Fruit fly (Drosophila melanogaster) whole organism, embryonic: ENCODE data around the gene CG14401.

Experiments used
- CG16813 ChIP-seq: fragments of 200-800 bp; sonication (Bioruptor generic); IDR thresholded peaks from 3 replicates; pipeline ENCODE4 v1.3.6; 2022; ENCODE audit warnings: missing biosample characterization, missing genetic modification characterization; ENCODE audit not compliant: partially characterized antibody
- CG17361 ChIP-seq: fragments of 200-800 bp; sonication (Bioruptor generic); IDR thresholded peaks from 3 replicates; pipeline ENCODE4 v1.3.6; 2022; ENCODE audit warnings: missing biosample characterization, missing genetic modification characterization
- CG18262 ChIP-seq: fragments of 200-800 bp; optimal IDR thresholded peaks from 3 replicates; lab custom pipeline; 2019; ENCODE audit warnings: missing biosample characterization, mild to moderate bottlenecking, missing genetic modification characterization, moderate library complexity
- CG18599 ChIP-seq: fragments of 200-800 bp; sonication (Bioruptor generic); optimal IDR thresholded peaks from 3 replicates; lab custom pipeline; 2017; ENCODE audit warnings: missing biosample characterization, missing genetic modification characterization, mild to moderate bottlenecking, moderate library complexity, missing genetic modification reagents
- CG2120 ChIP-seq: fragments of 200-800 bp; sonication (Bioruptor generic); optimal IDR thresholded peaks from 3 replicates; lab custom pipeline; 2016; ENCODE audit warnings: missing biosample characterization, missing genetic modification characterization
- CG31224 ChIP-seq: fragments of 200-800 bp; sonication (Bioruptor generic); IDR thresholded peaks from 2 replicates; pipeline ENCODE4 v1.3.6; 2022; ENCODE audit warnings: missing biosample characterization, missing genetic modification characterization
- CG31441 ChIP-seq: fragments of 200-800 bp; sonication (Bioruptor generic); IDR thresholded peaks from 2 replicates; pipeline ENCODE4 v1.3.6; 2022; ENCODE audit warnings: missing biosample characterization, missing genetic modification characterization
- CG3407 ChIP-seq: fragments of 200-800 bp; sonication (Bioruptor generic); optimal IDR thresholded peaks from 2 replicates; lab custom pipeline; 2018; ENCODE audit warnings: missing biosample characterization, mild to moderate bottlenecking, missing genetic modification characterization
- CG34422 ChIP-seq: fragments of 200-800 bp; sonication (Bioruptor generic); IDR thresholded peaks from 3 replicates; pipeline ENCODE4 v1.3.6; 2022; ENCODE audit warnings: missing biosample characterization, missing genetic modification characterization
- CG4404 ChIP-seq: fragments of 200-800 bp; sonication (Bioruptor generic); IDR thresholded peaks from 2 replicates; pipeline ENCODE4 v1.3.6; 2022; ENCODE audit warnings: missing biosample characterization, missing genetic modification characterization
- CG4617 ChIP-seq: fragments of 200-800 bp; sonication (Bioruptor generic); optimal IDR thresholded peaks from 3 replicates; lab custom pipeline; 2016; ENCODE audit warnings: missing biosample characterization, missing genetic modification characterization, borderline replicate concordance
- CG4707 ChIP-seq: fragments of 200-800 bp; sonication (Bioruptor generic); optimal IDR thresholded peaks from 2 replicates; lab custom pipeline; 2018; ENCODE audit warnings: missing biosample characterization, mild to moderate bottlenecking, missing genetic modification characterization, moderate library complexity
- CG4820 ChIP-seq: fragments of 200-800 bp; sonication (Bioruptor generic); optimal IDR thresholded peaks from 3 replicates; lab custom pipeline; 2016; ENCODE audit warnings: missing biosample characterization, missing genetic modification characterization
- CG6175 ChIP-seq: fragments of 200-800 bp; sonication (Bioruptor generic); IDR thresholded peaks from 3 replicates; pipeline ENCODE4 v1.3.6; 2022; ENCODE audit warnings: missing biosample characterization, missing genetic modification characterization
- CG6791 ChIP-seq: fragments of 200-800 bp; sonication (Bioruptor generic); IDR thresholded peaks from 3 replicates; pipeline ENCODE4 v1.3.6; 2022; ENCODE audit warnings: missing biosample characterization, missing genetic modification characterization; ENCODE audit not compliant: partially characterized antibody
- CG6813 ChIP-seq: fragments of 200-800 bp; sonication (Bioruptor generic); optimal IDR thresholded peaks from 2 replicates; lab custom pipeline; 2017; ENCODE audit warnings: missing biosample characterization, missing genetic modification characterization, mild to moderate bottlenecking, moderate library complexity, missing genetic modification reagents
- CG7987 ChIP-seq: fragments of 200-800 bp; sonication (Bioruptor generic); optimal IDR thresholded peaks from 2 replicates; lab custom pipeline; 2018; ENCODE audit warnings: missing biosample characterization, mild to moderate bottlenecking, missing genetic modification characterization, moderate library complexity
- CG9215 ChIP-seq: fragments of 200-800 bp; sonication (Bioruptor generic); IDR thresholded peaks from 2 replicates; pipeline ENCODE4 v1.3.6; 2022; ENCODE audit warnings: missing biosample characterization, missing genetic modification characterization
- Chrac-16 ChIP-seq: fragments of 200-800 bp; sonication (Bioruptor generic); optimal IDR thresholded peaks from 3 replicates; lab custom pipeline; 2016; ENCODE audit warnings: missing biosample characterization, missing genetic modification characterization
- HLH3B ChIP-seq: fragments of 200-800 bp; sonication (Bioruptor generic); IDR thresholded peaks from 2 replicates; pipeline ENCODE4 v1.3.6; 2022; ENCODE audit warnings: missing biosample characterization, missing genetic modification characterization
- Hand ChIP-seq: fragments of 200-800 bp; sonication (Bioruptor generic); optimal IDR thresholded peaks from 2 replicates; lab custom pipeline; 2017; ENCODE audit warnings: mild to moderate bottlenecking, missing biosample characterization, missing genetic modification reagents, missing genetic modification characterization
- Hr3 ChIP-seq: fragments of 200-800 bp; sonication (Bioruptor generic); optimal IDR thresholded peaks from 3 replicates; lab custom pipeline; 2016; ENCODE audit warnings: missing biosample characterization, missing genetic modification characterization
- Hsf ChIP-seq: fragments of 200-800 bp; sonication (Bioruptor generic); optimal IDR thresholded peaks from 3 replicates; lab custom pipeline; 2016; ENCODE audit warnings: missing biosample characterization, missing genetic modification characterization
- Lhr ChIP-seq: fragments of 200-800 bp; sonication (Bioruptor generic); optimal IDR thresholded peaks from 3 replicates; lab custom pipeline; 2017; ENCODE audit warnings: mild to moderate bottlenecking, missing biosample characterization, missing genetic modification reagents, missing genetic modification characterization
- Mad ChIP-seq: fragments of 200-800 bp; sonication (Bioruptor generic); optimal IDR thresholded peaks from 2 replicates; lab custom pipeline; 2016; ENCODE audit warnings: missing biosample characterization, missing genetic modification characterization
- Med ChIP-seq: fragments of 200-800 bp; sonication (Bioruptor generic); peaks from one replicate; lab custom pipeline; 2016; ENCODE audit warnings: missing biosample characterization, missing genetic modification characterization, mild to moderate bottlenecking, inconsistent platforms, moderate library complexity
- Oli ChIP-seq: fragments of 200-800 bp; sonication (Bioruptor generic); optimal IDR thresholded peaks from 2 replicates; lab custom pipeline; 2018; ENCODE audit warnings: missing biosample characterization, mild to moderate bottlenecking, missing genetic modification characterization, moderate library complexity
- Poxn ChIP-seq: fragments of 200-800 bp; sonication (Bioruptor generic); IDR thresholded peaks from 2 replicates; pipeline ENCODE4 v1.3.6; 2022; ENCODE audit warnings: missing biosample characterization, missing genetic modification characterization
- TFAM ChIP-seq: fragments of 200-800 bp; sonication (Bioruptor generic); optimal IDR thresholded peaks from 2 replicates; lab custom pipeline; 2017; ENCODE audit warnings: missing biosample characterization, missing genetic modification characterization, inconsistent platforms
- Trl ChIP-seq, 3 experiments: fragments of >200 bp in 2 of 3; fragments of 200-800 bp in 1 of 3; sonication (Bioruptor generic) in 1 of 3; optimal IDR thresholded peaks; 2 replicates in 1 of 3; 3 replicates in 2 of 3; lab custom pipeline; 2016 to 2017; ENCODE audit warnings: missing biosample characterization in 1 of 3, missing genetic modification characterization in 1 of 3
- Xbp1 ChIP-seq: fragments of 200-800 bp; sonication (Bioruptor generic); optimal IDR thresholded peaks from 3 replicates; lab custom pipeline; 2016; ENCODE audit warnings: missing biosample characterization, mild to moderate bottlenecking, missing genetic modification characterization
- ase ChIP-seq: fragments of 200-800 bp; sonication (Bioruptor generic); IDR thresholded peaks from 3 replicates; pipeline ENCODE4 v1.3.6; 2022; ENCODE audit warnings: missing biosample characterization, missing genetic modification characterization
- btn ChIP-seq: fragments of 200-800 bp; sonication (Bioruptor generic); optimal IDR thresholded peaks from 2 replicates; lab custom pipeline; 2016; ENCODE audit warnings: missing biosample characterization, missing genetic modification characterization
- chif ChIP-seq, 2 experiments: fragments of 200-800 bp; sonication (Bioruptor generic); optimal IDR thresholded peaks; 3 replicates each; lab custom pipeline; 2016; ENCODE audit warnings: missing biosample characterization in 2 of 2, missing genetic modification characterization in 2 of 2
- crc ChIP-seq: fragments of 200-800 bp; sonication (Bioruptor generic); optimal IDR thresholded peaks from 2 replicates; lab custom pipeline; 2016; ENCODE audit warnings: missing biosample characterization, missing genetic modification characterization
- cwo ChIP-seq: fragments of 200-800 bp; sonication (Bioruptor generic); optimal IDR thresholded peaks from 3 replicates; lab custom pipeline; 2017; ENCODE audit warnings: missing biosample characterization, missing genetic modification characterization, mild to moderate bottlenecking, moderate library complexity, missing genetic modification reagents
- eve ChIP-seq, 2 experiments: fragments of >200 bp; optimal IDR thresholded peaks; 2 replicates each; lab custom pipeline; 2017; ENCODE audit warnings: missing biosample characterization in 2 of 2, missing genetic modification characterization in 2 of 2
- fd96Cb ChIP-seq: fragments of 200-800 bp; sonication (Bioruptor generic); optimal IDR thresholded peaks from 2 replicates; lab custom pipeline; 2018; ENCODE audit warnings: missing biosample characterization, mild to moderate bottlenecking, missing genetic modification characterization, moderate library complexity
- fu2 ChIP-seq: fragments of 200-800 bp; sonication (Bioruptor generic); optimal IDR thresholded peaks from 2 replicates; lab custom pipeline; 2016; ENCODE audit warnings: missing biosample characterization, missing genetic modification characterization
- ham ChIP-seq: fragments of 200-800 bp; sonication (Bioruptor generic); IDR thresholded peaks from 2 replicates; pipeline ENCODE4 v1.3.6; 2022; ENCODE audit warnings: missing biosample characterization, missing genetic modification characterization
- lbe ChIP-seq: fragments of 200-800 bp; sonication (Bioruptor generic); optimal IDR thresholded peaks from 2 replicates; lab custom pipeline; 2016; ENCODE audit warnings: missing biosample characterization, mild to moderate bottlenecking, missing genetic modification characterization
- mld ChIP-seq: fragments of 200-800 bp; sonication (Bioruptor generic); IDR thresholded peaks from 3 replicates; pipeline ENCODE4 v1.3.6; 2022; ENCODE audit warnings: missing biosample characterization, missing genetic modification characterization; ENCODE audit not compliant: partially characterized antibody
- phol ChIP-seq: fragments of 200-800 bp; sonication (Bioruptor generic); optimal IDR thresholded peaks from 3 replicates; lab custom pipeline; 2018; ENCODE audit warnings: missing biosample characterization, mild to moderate bottlenecking, missing genetic modification characterization, moderate library complexity
- pros ChIP-seq: fragments of 200-800 bp; sonication (Bioruptor generic); optimal IDR thresholded peaks from 3 replicates; lab custom pipeline; 2019; ENCODE audit warnings: missing biosample characterization, mild to moderate bottlenecking, missing genetic modification characterization, moderate library complexity
- psq ChIP-seq: fragments of 200-800 bp; sonication (Bioruptor generic); optimal IDR thresholded peaks from 2 replicates; lab custom pipeline; 2017; ENCODE audit warnings: missing biosample characterization, missing genetic modification characterization
- sd ChIP-seq: fragments of 200-800 bp; sonication (Bioruptor generic); optimal IDR thresholded peaks from 3 replicates; lab custom pipeline; 2018; ENCODE audit warnings: missing biosample characterization, mild to moderate bottlenecking, missing genetic modification characterization, moderate library complexity
- ssp ChIP-seq: fragments of 200-800 bp; sonication (Bioruptor generic); IDR thresholded peaks from 2 replicates; pipeline ENCODE4 v1.3.6; 2022; ENCODE audit warnings: missing biosample characterization, missing genetic modification characterization
- tio ChIP-seq: fragments of 200-800 bp; sonication (Bioruptor generic); optimal IDR thresholded peaks from 2 replicates; lab custom pipeline; 2017; ENCODE audit warnings: missing biosample characterization, missing genetic modification characterization, inconsistent platforms
- ttk ChIP-seq: fragments of 200-800 bp; sonication (Bioruptor generic); IDR thresholded peaks from 2 replicates; pipeline ENCODE4 v2.1.2; 2022; ENCODE audit warnings: missing biosample characterization, missing genetic modification characterization
- wor ChIP-seq: fragments of 200-800 bp; sonication (Bioruptor generic); IDR thresholded peaks from 2 replicates; pipeline ENCODE4 v1.3.6; 2022; ENCODE audit warnings: missing biosample characterization, missing genetic modification characterization
- z ChIP-seq: fragments of 200-800 bp; sonication (Bioruptor generic); IDR thresholded peaks from 3 replicates; pipeline ENCODE4 v1.3.6; 2022; ENCODE audit warnings: missing biosample characterization, missing genetic modification characterization

Gene CG14401

dm6 chr2L:20915224-20915623, 45.6 kb downstream of the CG14401 start (continued):
- TF ChIP-seq eve (GFP tag; optimal IDR thresholded peaks at IDR 0.05; lab: Kevin White, UChicago) (no peak), mld (no peak), z (GFP tag; lab: Robert Waterston, UW) (no peak), fu2 (GFP tag; lab: Kevin White, UChicago) (no peak), fd96Cb (tag; lab: Kevin White, UChicago) (peak; percentile 37), lbe (GFP tag; lab: Kevin White, UChicago) (no peak), CG4404 (GFP tag; lab: Robert Waterston, UW) (no peak), cwo (peak; percentile 36), Med (GFP tag; lab: Kevin White, UChicago) (no peak), btn (GFP tag; lab: Kevin White, UChicago) (no peak), CG16813 (no peak), CG17361 (GFP tag; lab: Robert Waterston, UW) (0 out of 3 replicates have a peak, but pooled peaks have one; percentile 27), psq (no peak), CG4820 (peak; percentile 8), Oli (tag; lab: Kevin White, UChicago) (peak; percentile 39), Hsf (GFP tag; lab: Kevin White, UChicago) (peak; percentile 8), CG9215 (GFP tag; lab: Robert Waterston, UW) (no peak), ham (GFP tag; lab: Robert Waterston, UW) (no peak), CG3407 (GFP tag; lab: Kevin White, UChicago) (no peak), ase (GFP tag; lab: Robert Waterston, UW) (peak; percentile 44; the same call in 1 of the 3 replicates), Hr3 (GFP tag; lab: Kevin White, UChicago) (peak; percentile 19), sd (tag; lab: Kevin White, UChicago) (no peak), CG34422 (GFP tag; lab: Robert Waterston, UW) (peak; percentile 19; the same call in 1 of the 3 replicates), wor (GFP tag; lab: Robert Waterston, UW) (no peak), CG7987 (GFP tag; lab: Kevin White, UChicago) (no peak), Trl (optimal IDR thresholded peaks at IDR 0.05; lab: Kevin White, UChicago) (no peak), Trl (GFP tag; optimal IDR thresholded peaks at IDR 0.05; lab: Kevin White, UChicago) (no peak), CG6791 (GFP tag; lab: Robert Waterston, UW) (no peak), ttk (GFP tag; lab: Robert Waterston, UW) (no peak), HLH3B (GFP tag; lab: Robert Waterston, UW) (peak; percentile 55), Hand (no peak), CG18599 (GFP tag; lab: Kevin White, UChicago) (peak; percentile 32), Lhr (no peak), CG6175 (GFP tag; lab: Robert Waterston, UW) (no peak), Mad (GFP tag; lab: Kevin White, UChicago) (no peak), CG4617 (no peak), crc (GFP tag; lab: Kevin White, UChicago) (no peak), ssp (GFP tag; lab: Robert Waterston, UW) (0 out of 2 replicates have a peak, but pooled peaks have one; percentile 10), CG4707 (GFP tag; lab: Kevin White, UChicago) (no peak), CG6813 (GFP tag; lab: Kevin White, UChicago) (no peak), Chrac-16 (GFP tag; lab: Kevin White, UChicago) (peak; percentile 38), Xbp1 (peak; percentile 53), CG18262 (tag; lab: Kevin White, UChicago) (peak; percentile 36), TFAM (GFP tag; lab: Kevin White, UChicago) (no peak), chif (GFP tag; optimal IDR thresholded peaks at IDR 0.05; lab: Kevin White, UChicago) (no peak), pros (GFP tag; lab: Kevin White, UChicago) (no peak), CG2120 (peak; percentile 14), Poxn (GFP tag; lab: Robert Waterston, UW) (no peak), phol (peak; percentile 50), CG31224 (GFP tag; lab: Robert Waterston, UW) (no peak), CG31441 (GFP tag; lab: Robert Waterston, UW) (peak; percentile 58; the same call in 1 of the 2 replicates), tio (GFP tag; lab: Kevin White, UChicago) (peak; percentile 47)
